Fruit fly (Drosophila melanogaster): ENCODE data around the gene CG42238.

CG42238 gene

dm6 chr2L:21009310-21010119 lies 42.4 kb downstream of the CG42238 start (continued):
- TF ChIP-seq tap (tag; optimal IDR thresholded peaks at IDR 0.05) (peak; percentile 75), CG14667 (GFP tag; IDR thresholded peaks at IDR 0.05) (peak; percentile 69), abd-A (tag; optimal IDR thresholded peaks at IDR 0.05) (peak; percentile 63), NC2β (GFP tag; optimal IDR thresholded peaks at IDR 0.05) (peak; percentile 71), CG8478 (optimal IDR thresholded peaks at IDR 0.05) (no peak), NK7.1 (GFP tag; optimal IDR thresholded peaks at IDR 0.05) (peak; percentile 5), vnd (GFP tag; IDR thresholded peaks at IDR 0.05; ENCODE audit: partially characterized antibody) (no peak), CG10147 (GFP tag; optimal IDR thresholded peaks at IDR 0.05) (peak; percentile 9), Abd-B (GFP tag; optimal IDR thresholded peaks at IDR 0.05) (peak; percentile 36), Hr51 (GFP tag; optimal IDR thresholded peaks at IDR 0.05) (peak; percentile 32 to 58), CG42726 (GFP tag; IDR thresholded peaks at IDR 0.05; ENCODE audit: partially characterized antibody) (no peak), wek (GFP tag; optimal IDR thresholded peaks at IDR 0.05) (peak; percentile 16), Hmx (GFP tag; optimal IDR thresholded peaks at IDR 0.05) (peak; percentile 48), CG10274 (GFP tag; optimal IDR thresholded peaks at IDR 0.05) (peak; percentile 19), CG14050 (GFP tag; IDR thresholded peaks at IDR 0.05) (peak; percentile 45; the same call in 2 of the 3 replicates), CG10209 (GFP tag; optimal IDR thresholded peaks at IDR 0.05) (peak; percentile 78), hkb (optimal IDR thresholded peaks at IDR 0.05) (no peak), hkb (GFP tag; IDR thresholded peaks at IDR 0.05) (peak; percentile 86), exex (tag; optimal IDR thresholded peaks at IDR 0.05) (no peak), nerfin-2 (GFP tag; IDR thresholded peaks at IDR 0.05; ENCODE audit: partially characterized antibody) (no peak), fd64A (GFP tag; optimal IDR thresholded peaks at IDR 0.05) (peak; percentile 32), CG11093 (GFP tag; IDR thresholded peaks at IDR 0.05) (peak; percentile 72; the same call in 2 of the 3 replicates), Gug (GFP tag; IDR thresholded peaks at IDR 0.05) (peak; percentile 55; the same call in 3 of the 4 replicates), Vsx1 (GFP tag; optimal IDR thresholded peaks at IDR 0.05) (no peak), ap (GFP tag; IDR thresholded peaks at IDR 0.05) (peak; percentile 71), CG4360 (GFP tag; IDR thresholded peaks at IDR 0.05) (peak; percentile 65), CG12299 (tag; optimal IDR thresholded peaks at IDR 0.05) (peak; percentile 26), pros (GFP tag; optimal IDR thresholded peaks at IDR 0.05) (no peak), CG11247 (GFP tag; IDR thresholded peaks at IDR 0.05) (no peak), CG9797 (GFP tag; optimal IDR thresholded peaks at IDR 0.05) (peak; percentile 4), wor (GFP tag; IDR thresholded peaks at IDR 0.05) (peak; percentile 31; the same call in 1 of the 2 replicates), Elba2 (GFP tag; optimal IDR thresholded peaks at IDR 0.05) (peak; percentile 81), CG8944 (GFP tag; optimal IDR thresholded peaks at IDR 0.05) (peak; percentile 56), CG11695 (GFP tag; IDR thresholded peaks at IDR 0.05) (peak; percentile 80), jumu (GFP tag; optimal IDR thresholded peaks at IDR 0.05) (peak; percentile 70), CG8765 (GFP tag; IDR thresholded peaks at IDR 0.05) (peak; percentile 86), CG1024 (GFP tag; IDR thresholded peaks at IDR 0.05) (0 out of 2 replicates have a peak, but pooled peaks have one; percentile 46), odd (GFP tag; optimal IDR thresholded peaks at IDR 0.05) (peak; percentile 56), Six4 (GFP tag; optimal IDR thresholded peaks at IDR 0.05) (peak; percentile 94), nau (GFP tag; optimal IDR thresholded peaks at IDR 0.05) (peak; percentile 18), scrt (GFP tag; optimal IDR thresholded peaks at IDR 0.05) (peak; percentile 31), Taf1 (GFP tag; IDR thresholded peaks at IDR 0.05) (no peak), CG4854 (GFP tag; optimal IDR thresholded peaks at IDR 0.05) (peak; percentile 57), unc-4 (GFP tag; IDR thresholded peaks at IDR 0.05; ENCODE audit: partially characterized antibody) (no peak), p53 (GFP tag; optimal IDR thresholded peaks at IDR 0.05) (peak; percentile 43), CG8388 (GFP tag; optimal IDR thresholded peaks at IDR 0.05) (peak; percentile 86), CG7745 (tag; optimal IDR thresholded peaks at IDR 0.05) (peak; percentile 35), jigr1 (GFP tag; IDR thresholded peaks at IDR 0.05) (no peak), CG9609 (GFP tag; optimal IDR thresholded peaks at IDR 0.05) (peak; percentile 56)
